Fruit fly (Drosophila melanogaster) whole organism, prepupa: ENCODE results near the gene CG14143.
"Not testable (repeated sequence)": the region's sequence is repeated elsewhere in the genome, so short reads cannot be mapped to it uniquely, and the experiment has no call there.

Experiments
- CG10631 ChIP-seq: fragments of 200-800 bp; sonication (Bioruptor generic); optimal IDR thresholded peaks from 2 replicates; lab custom pipeline; 2016; ENCODE audit warnings: missing biosample characterization, missing genetic modification characterization
- CG10669 ChIP-seq: fragments of 200-800 bp; sonication (Bioruptor generic); optimal IDR thresholded peaks from 3 replicates; lab custom pipeline; 2018; ENCODE audit warnings: missing biosample characterization, mild to moderate bottlenecking, missing genetic modification characterization, moderate library complexity
- CG11762 ChIP-seq: fragments of 200-800 bp; sonication (Bioruptor generic); optimal IDR thresholded peaks from 3 replicates; lab custom pipeline; 2016; ENCODE audit warnings: missing biosample characterization, missing genetic modification characterization; ENCODE audit not compliant: insufficient read depth
- CG15336 ChIP-seq: fragments of 200-800 bp; sonication (Bioruptor generic); IDR thresholded peaks from 2 replicates; pipeline ENCODE4 v1.3.6; 2022; ENCODE audit warnings: missing biosample characterization, missing genetic modification characterization
- CG1621 ChIP-seq: fragments of 200-800 bp; sonication (Bioruptor generic); optimal IDR thresholded peaks from 3 replicates; lab custom pipeline; 2018; ENCODE audit warnings: missing biosample characterization, mild to moderate bottlenecking, missing genetic modification characterization
- CG16779 ChIP-seq: fragments of 200-800 bp; sonication (Bioruptor generic); optimal IDR thresholded peaks from 3 replicates; lab custom pipeline; 2017; ENCODE audit warnings: missing biosample characterization, mild to moderate bottlenecking, missing genetic modification characterization
- CG3032 ChIP-seq: fragments of 200-800 bp; optimal IDR thresholded peaks from 2 replicates; lab custom pipeline; 2019; ENCODE audit warnings: missing biosample characterization, mild to moderate bottlenecking, missing genetic modification characterization, moderate library complexity
- CG31627 ChIP-seq: fragments of 200-800 bp; sonication (Bioruptor generic); optimal IDR thresholded peaks from 3 replicates; lab custom pipeline; 2016; ENCODE audit warnings: missing biosample characterization, missing genetic modification characterization
- CG32006 ChIP-seq: fragments of 200-800 bp; sonication (Bioruptor generic); optimal IDR thresholded peaks from 3 replicates; lab custom pipeline; 2017; ENCODE audit warnings: missing biosample characterization, mild to moderate bottlenecking, missing genetic modification characterization
- CG3919 ChIP-seq: fragments of 200-800 bp; sonication (Bioruptor generic); optimal IDR thresholded peaks from 3 replicates; lab custom pipeline; 2016; ENCODE audit warnings: missing biosample characterization, missing genetic modification characterization
- CG6163 ChIP-seq: fragments of 200-800 bp; sonication (Bioruptor generic); IDR thresholded peaks from 3 replicates; pipeline ENCODE4 v1.3.6; 2022; ENCODE audit warnings: missing biosample characterization, missing genetic modification characterization
- CG6276 ChIP-seq: fragments of 200-800 bp; sonication (Bioruptor generic); optimal IDR thresholded peaks from 2 replicates; lab custom pipeline; 2017; ENCODE audit warnings: missing biosample characterization, mild to moderate bottlenecking, missing genetic modification characterization
- CG6808 ChIP-seq: fragments of 200-800 bp; sonication (Bioruptor generic); optimal IDR thresholded peaks from 3 replicates; lab custom pipeline; 2017; ENCODE audit warnings: missing biosample characterization, missing genetic modification characterization, mild to moderate bottlenecking, moderate library complexity, missing genetic modification reagents
- CG6854 ChIP-seq: fragments of 200-800 bp; sonication (Bioruptor generic); optimal IDR thresholded peaks from 2 replicates; lab custom pipeline; 2017; ENCODE audit warnings: missing biosample characterization, mild to moderate bottlenecking, missing genetic modification characterization
- CG7368 ChIP-seq: fragments of 200-800 bp; sonication (Bioruptor generic); optimal IDR thresholded peaks from 3 replicates; lab custom pipeline; 2016; ENCODE audit warnings: missing biosample characterization, missing genetic modification characterization
- CG8119 ChIP-seq: fragments of 200-800 bp; sonication (Bioruptor generic); IDR thresholded peaks from 3 replicates; pipeline ENCODE4 v1.3.6; 2022; ENCODE audit warnings: missing biosample characterization, missing genetic modification characterization
- CG8319 ChIP-seq: fragments of 200-800 bp; sonication (Bioruptor generic); optimal IDR thresholded peaks from 3 replicates; lab custom pipeline; 2016; ENCODE audit warnings: missing biosample characterization, missing genetic modification characterization
- CG9139 ChIP-seq: fragments of 200-800 bp; sonication (Bioruptor generic); optimal IDR thresholded peaks from 3 replicates; lab custom pipeline; 2017; ENCODE audit warnings: missing biosample characterization, mild to moderate bottlenecking, missing genetic modification characterization
- Eip75B ChIP-seq: fragments of 200-800 bp; sonication (Bioruptor generic); optimal IDR thresholded peaks from 3 replicates; lab custom pipeline; 2016; ENCODE audit warnings: missing biosample characterization, missing genetic modification characterization
- Eip78C ChIP-seq: fragments of 200-800 bp; sonication (Bioruptor generic); peaks from one replicate; lab custom pipeline; 2016; ENCODE audit warnings: missing biosample characterization, missing genetic modification characterization
- Eip93F ChIP-seq: fragments of 200-800 bp; sonication (Bioruptor generic); optimal IDR thresholded peaks from 2 replicates; lab custom pipeline; 2016; ENCODE audit warnings: missing biosample characterization, mild to moderate bottlenecking, missing genetic modification characterization
- Ets21C ChIP-seq: fragments of 200-800 bp; sonication (Bioruptor generic); optimal IDR thresholded peaks from 3 replicates; lab custom pipeline; 2016; ENCODE audit warnings: missing biosample characterization, missing genetic modification characterization
- Gug ChIP-seq: fragments of 200-800 bp; sonication (Bioruptor generic); IDR thresholded peaks from 2 replicates; pipeline ENCODE4 v1.3.6; 2022; ENCODE audit warnings: missing biosample characterization, missing genetic modification characterization
- Hr39 ChIP-seq: fragments of 200-800 bp; sonication (Bioruptor generic); optimal IDR thresholded peaks from 2 replicates; lab custom pipeline; 2016; ENCODE audit warnings: missing biosample characterization, missing genetic modification characterization
- Hr4 ChIP-seq: fragments of 200-800 bp; sonication (Bioruptor generic); optimal IDR thresholded peaks from 3 replicates; lab custom pipeline; 2016; ENCODE audit warnings: missing biosample characterization, missing genetic modification characterization
- Lpt ChIP-seq: fragments of 200-800 bp; sonication (Bioruptor generic); optimal IDR thresholded peaks from 3 replicates; lab custom pipeline; 2016; ENCODE audit warnings: missing biosample characterization, missing genetic modification characterization
- OdsH ChIP-seq: fragments of 200-800 bp; sonication (Bioruptor generic); optimal IDR thresholded peaks from 3 replicates; lab custom pipeline; 2016; ENCODE audit warnings: missing biosample characterization, missing genetic modification characterization
- Sox102F ChIP-seq: fragments of 200-800 bp; sonication (Bioruptor generic); optimal IDR thresholded peaks from 2 replicates; lab custom pipeline; 2016; ENCODE audit warnings: missing biosample characterization, mild to moderate bottlenecking, missing genetic modification characterization
- Sox15 ChIP-seq: fragments of 200-800 bp; sonication (Bioruptor generic); optimal IDR thresholded peaks from 3 replicates; lab custom pipeline; 2016; ENCODE audit warnings: missing biosample characterization, missing genetic modification characterization
- achi ChIP-seq: fragments of 200-800 bp; sonication (Bioruptor generic); optimal IDR thresholded peaks from 3 replicates; lab custom pipeline; 2016; ENCODE audit warnings: missing biosample characterization, missing genetic modification characterization
- acj6 ChIP-seq: fragments of 200-800 bp; sonication (Bioruptor generic); optimal IDR thresholded peaks from 3 replicates; lab custom pipeline; 2016; ENCODE audit warnings: missing biosample characterization, missing genetic modification characterization
- cyc ChIP-seq: fragments of 200-800 bp; sonication (Bioruptor generic); optimal IDR thresholded peaks from 3 replicates; lab custom pipeline; 2016; ENCODE audit warnings: missing biosample characterization, missing genetic modification characterization
- dac ChIP-seq: fragments of 200-800 bp; sonication (Bioruptor generic); optimal IDR thresholded peaks from 2 replicates; lab custom pipeline; 2017; ENCODE audit warnings: missing biosample characterization, mild to moderate bottlenecking, missing genetic modification characterization
- dsx ChIP-seq: fragments of 200-800 bp; optimal IDR thresholded peaks from 3 replicates; lab custom pipeline; 2019; ENCODE audit warnings: missing biosample characterization, mild to moderate bottlenecking, missing genetic modification characterization, moderate library complexity; ENCODE audit not compliant: poor library complexity, severe bottlenecking
- eg ChIP-seq: fragments of 200-800 bp; sonication (Bioruptor generic); IDR thresholded peaks from 3 replicates; pipeline ENCODE4 v1.3.6; 2022; ENCODE audit warnings: missing biosample characterization, missing genetic modification characterization
- esn ChIP-seq: fragments of 200-800 bp; sonication (Bioruptor generic); optimal IDR thresholded peaks from 2 replicates; lab custom pipeline; 2016; ENCODE audit warnings: missing biosample characterization, mild to moderate bottlenecking, missing genetic modification characterization, moderate library complexity
- fd59A ChIP-seq: fragments of 200-800 bp; sonication (Bioruptor generic); optimal IDR thresholded peaks from 2 replicates; lab custom pipeline; 2017; ENCODE audit warnings: missing biosample characterization, mild to moderate bottlenecking, missing genetic modification characterization, missing genetic modification reagents
- fd85E ChIP-seq: fragments of 200-800 bp; sonication (Bioruptor generic); optimal IDR thresholded peaks from 3 replicates; lab custom pipeline; 2016; ENCODE audit warnings: missing biosample characterization, missing genetic modification characterization
- fkh ChIP-seq: fragments of 200-800 bp; sonication (Bioruptor generic); optimal IDR thresholded peaks from 3 replicates; lab custom pipeline; 2017; ENCODE audit warnings: missing biosample characterization, mild to moderate bottlenecking, missing genetic modification characterization, moderate library complexity
- lz ChIP-seq: fragments of 200-800 bp; sonication (Bioruptor generic); optimal IDR thresholded peaks from 3 replicates; lab custom pipeline; 2016; ENCODE audit warnings: missing biosample characterization, missing genetic modification characterization
- net ChIP-seq: fragments of 200-800 bp; sonication (Bioruptor generic); optimal IDR thresholded peaks from 3 replicates; lab custom pipeline; 2016; ENCODE audit warnings: missing biosample characterization, missing genetic modification characterization
- pdm3 ChIP-seq: fragments of 200-800 bp; sonication (Bioruptor generic); optimal IDR thresholded peaks from 3 replicates; lab custom pipeline; 2016; ENCODE audit warnings: missing biosample characterization, missing genetic modification characterization
- salr ChIP-seq, 2 experiments: fragments of 200-800 bp; sonication (Bioruptor generic); optimal IDR thresholded peaks; 3 replicates each; lab custom pipeline; 2016 to 2018; ENCODE audit warnings: missing biosample characterization in 2 of 2, missing genetic modification characterization in 2 of 2, mild to moderate bottlenecking in 1 of 2
- ss ChIP-seq, 2 experiments: fragments of 200-800 bp; sonication (Bioruptor generic); optimal IDR thresholded peaks; 2 replicates in 1 of 2; 3 replicates in 1 of 2; lab custom pipeline; 2017 to 2018; ENCODE audit warnings: mild to moderate bottlenecking in 2 of 2, missing biosample characterization in 2 of 2, missing genetic modification characterization in 2 of 2, moderate library complexity in 1 of 2
- svp ChIP-seq: fragments of 200-800 bp; sonication (Bioruptor generic); peaks from one replicate; lab custom pipeline; 2016; ENCODE audit warnings: missing biosample characterization, missing genetic modification characterization
- topi ChIP-seq: fragments of 200-800 bp; sonication (Bioruptor generic); optimal IDR thresholded peaks from 3 replicates; lab custom pipeline; 2016; ENCODE audit warnings: missing biosample characterization, missing genetic modification characterization

The CG14143 gene

dm6 chr3L:11134886-11135285 is at the start of gene CG14143:
TSS of gene CG14143 (plus strand) at chr3L:11134987.
- not testable (repeated sequence) for TF ChIP-seq topi, Lpt, cyc (GFP tag; lab: Kevin White, UChicago)

DNA sequence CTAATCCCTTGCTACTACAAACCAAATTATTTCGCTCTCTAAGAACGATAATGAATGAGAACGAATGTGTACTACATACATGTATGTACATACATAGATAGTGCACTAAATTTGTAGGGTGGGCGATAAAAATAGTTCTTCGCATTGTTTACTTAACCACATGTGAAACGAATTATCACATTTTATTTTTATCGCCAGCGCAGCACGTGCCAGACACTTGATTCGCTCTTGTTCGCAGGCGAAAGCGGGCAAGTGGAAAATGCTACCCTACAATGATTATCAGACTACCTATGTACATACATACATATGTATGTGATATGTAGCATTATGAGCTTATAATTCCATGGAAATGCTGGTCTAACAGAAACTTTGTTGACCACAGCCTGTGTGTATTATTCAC is 49.0 kb upstream of the CG14143 start:
- TF ChIP-seq fkh (GFP tag; lab: Kevin White, UChicago) (peak; percentile 84), Eip78C (no peak)

DNA sequence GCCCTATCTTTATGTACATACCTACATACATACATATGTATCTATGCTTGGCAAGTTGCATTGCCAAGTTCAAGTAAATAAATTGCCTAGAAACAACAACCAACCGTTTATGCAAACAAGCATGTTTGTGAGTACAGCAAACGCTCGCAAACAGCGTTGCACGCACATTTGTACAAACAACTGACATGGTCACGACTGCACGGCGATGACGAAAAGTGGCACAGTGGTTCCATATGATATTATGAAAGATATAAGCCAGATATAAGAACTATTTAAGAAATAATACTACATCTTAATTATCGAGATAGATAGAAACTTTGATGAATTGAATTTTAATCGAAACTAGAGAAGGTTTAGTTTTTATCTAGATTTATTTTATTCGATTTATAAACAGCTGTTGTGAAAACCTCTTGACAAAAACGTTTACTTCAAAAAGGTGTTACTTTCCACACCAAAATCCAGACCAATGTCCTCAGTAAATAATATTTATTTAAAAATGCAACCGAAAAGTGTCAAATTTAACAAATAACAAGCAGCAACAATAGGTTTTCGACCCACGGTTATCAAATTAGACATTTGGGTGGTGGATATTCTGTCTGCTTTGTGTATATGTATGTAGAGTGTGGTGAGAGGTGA is 44.9 kb upstream of the CG14143 start:
- no peak for TF ChIP-seq CG6854 (GFP tag; lab: Kevin White, UChicago)
- no peak for TF ChIP-seq fd59A (GFP tag; lab: Kevin White, UChicago)
- TF ChIP-seq fd85E (GFP tag; lab: Kevin White, UChicago), result no peak
- peak in 1 of 2 experiments; percentile 85 for TF ChIP-seq salr (GFP tag; optimal IDR thresholded peaks at IDR 0.05; lab: Kevin White, UChicago)
- TF ChIP-seq lz (GFP tag; lab: Kevin White, UChicago), result peak; percentile 60
- peak; percentile 82 for TF ChIP-seq CG15336 (GFP tag; lab: Robert Waterston, UW)
- TF ChIP-seq Ets21C (GFP tag; lab: Kevin White, UChicago), result peak; percentile 56
- peak; percentile 49 for TF ChIP-seq Eip75B
- TF ChIP-seq topi (GFP tag; lab: Kevin White, UChicago), result peak; percentile 75
- peak; percentile 92 for TF ChIP-seq fkh (GFP tag; lab: Kevin White, UChicago)
- TF ChIP-seq Sox15, result peak; percentile 8
- peak; percentile 55 for TF ChIP-seq CG3919 (GFP tag; lab: Kevin White, UChicago)
- TF ChIP-seq CG1621 (tag; lab: Kevin White, UChicago), result no peak
- TF ChIP-seq pdm3 (GFP tag; lab: Kevin White, UChicago), result peak; percentile 73
- TF ChIP-seq CG31627 (GFP tag; lab: Kevin White, UChicago), result peak; percentile 54
- TF ChIP-seq CG7368, result peak; percentile 12
- TF ChIP-seq acj6 (GFP tag; lab: Kevin White, UChicago), result peak; percentile 62
- peak; percentile 74 for TF ChIP-seq CG6276 (GFP tag; lab: Kevin White, UChicago)
- TF ChIP-seq Eip93F (GFP tag; lab: Kevin White, UChicago), result no peak
- peak; percentile 81 for TF ChIP-seq esn
- TF ChIP-seq OdsH (GFP tag; lab: Kevin White, UChicago), result peak; percentile 77
- TF ChIP-seq Hr39, result peak; percentile 62
- TF ChIP-seq achi (GFP tag; lab: Kevin White, UChicago), result peak; percentile 77
- peak; percentile 61 for TF ChIP-seq CG10631 (GFP tag; lab: Kevin White, UChicago)
- peak; percentile 3 for TF ChIP-seq CG16779 (tag; lab: Kevin White, UChicago)
- peak; percentile 88 for TF ChIP-seq Hr4
- peak; percentile 50 for TF ChIP-seq CG11762 (GFP tag; lab: Kevin White, UChicago)
- TF ChIP-seq CG6808 (GFP tag; lab: Kevin White, UChicago), result no peak
- TF ChIP-seq CG9139 (GFP tag; lab: Kevin White, UChicago), result no peak
- peak; percentile 32 for TF ChIP-seq CG10669
- TF ChIP-seq net (GFP tag; lab: Kevin White, UChicago), result peak; percentile 84
- peak; percentile 58 for TF ChIP-seq Gug
- peak; percentile 90 for TF ChIP-seq CG32006
- TF ChIP-seq cyc (GFP tag; lab: Kevin White, UChicago), result peak; percentile 42
- peak; percentile 65; the same call in 1 of the 3 replicates for TF ChIP-seq CG6163 (GFP tag; lab: Robert Waterston, UW)
- TF ChIP-seq dac (GFP tag; lab: Kevin White, UChicago), result peak; percentile 53
- peak; percentile 76 for TF ChIP-seq Sox102F (GFP tag; lab: Kevin White, UChicago)
- TF ChIP-seq dsx (GFP tag; lab: Kevin White, UChicago), result no peak
- peak; percentile 79 for TF ChIP-seq CG8119 (GFP tag; lab: Robert Waterston, UW)
- TF ChIP-seq CG8319 (GFP tag; lab: Kevin White, UChicago), result no peak
- TF ChIP-seq svp (GFP tag; lab: Kevin White, UChicago), result peak; percentile 88
- peak; percentile 11 for TF ChIP-seq CG3032 (tag; lab: Kevin White, UChicago)
- TF ChIP-seq eg, result peak; percentile 67
- peak; percentile 28 to 57 for TF ChIP-seq ss (GFP tag; optimal IDR thresholded peaks at IDR 0.05; lab: Kevin White, UChicago)
